Worm (Caenorhabditis elegans) whole organism, L2 larva: Measurements from ENCODE around the gene clc-7.

Experiments used
- C34F6.9 ChIP-seq: fragments of 150-350 bp; optimal IDR thresholded peaks from 2 replicates; lab custom pipeline; 2014; ENCODE audit warnings: missing biosample characterization, missing genetic modification characterization
- F13H6.1 ChIP-seq: sonication (generic microtip); optimal IDR thresholded peaks from 2 replicates; lab custom pipeline; 2016; ENCODE audit warnings: missing genetic modification characterization, missing compliant biosample characterization
- R02D3.7 ChIP-seq: fragments of 150-350 bp; optimal IDR thresholded peaks from 2 replicates; lab custom pipeline; 2014; ENCODE audit warnings: missing biosample characterization, missing genetic modification characterization
- Y55F3AM.14 ChIP-seq: fragments of 200-800 bp; sonication (Bioruptor generic); optimal IDR thresholded peaks from 2 replicates; lab custom pipeline; 2018; ENCODE audit warnings: mild to moderate bottlenecking, missing genetic modification characterization, missing compliant biosample characterization
- ZK546.5 ChIP-seq: sonication (generic microtip); optimal IDR thresholded peaks from 2 replicates; lab custom pipeline; 2017; ENCODE audit warnings: missing biosample characterization, missing genetic modification characterization
- alr-1 ChIP-seq: fragments of 150-350 bp; optimal IDR thresholded peaks from 2 replicates; lab custom pipeline; 2014; ENCODE audit warnings: missing biosample characterization, missing genetic modification characterization
- aly-2 ChIP-seq: fragments of 150-350 bp; optimal IDR thresholded peaks from 2 replicates; lab custom pipeline; 2014; ENCODE audit warnings: missing biosample characterization, missing genetic modification characterization
- ama-1 ChIP-seq: fragments of 150-350 bp; optimal IDR thresholded peaks from 2 replicates; lab custom pipeline; 2018; ENCODE audit warnings: inconsistent platforms
- blmp-1 ChIP-seq: sonication (generic microtip); optimal IDR thresholded peaks from 2 replicates; lab custom pipeline; 2017; ENCODE audit warnings: missing genetic modification characterization, mild to moderate bottlenecking, missing compliant biosample characterization, antibody characterized with exemption, moderate library complexity; ENCODE audit not compliant: insufficient read depth
- ceh-16 ChIP-seq: fragments of 150-350 bp; optimal IDR thresholded peaks from 2 replicates; lab custom pipeline; 2014; ENCODE audit warnings: missing biosample characterization, missing genetic modification characterization
- ceh-82 ChIP-seq: fragments of 150-350 bp; optimal IDR thresholded peaks from 2 replicates; lab custom pipeline; 2014; ENCODE audit warnings: missing biosample characterization, missing genetic modification characterization
- crh-2 ChIP-seq: sonication (generic microtip); optimal IDR thresholded peaks from 2 replicates; lab custom pipeline; 2017; ENCODE audit warnings: missing biosample characterization, missing genetic modification characterization
- dmd-4 ChIP-seq: sonication (generic microtip); optimal IDR thresholded peaks from 2 replicates; lab custom pipeline; 2017; ENCODE audit warnings: missing biosample characterization, missing genetic modification characterization
- egl-27 ChIP-seq: sonication (generic microtip); optimal IDR thresholded peaks from 3 replicates; lab custom pipeline; 2017; ENCODE audit warnings: missing biosample characterization, missing genetic modification reagents, missing genetic modification characterization
- elt-1 ChIP-seq: fragments of 150-350 bp; optimal IDR thresholded peaks from 2 replicates; lab custom pipeline; 2014; ENCODE audit warnings: missing biosample characterization, missing genetic modification characterization
- elt-3 ChIP-seq: sonication (generic microtip); optimal IDR thresholded peaks from 2 replicates; lab custom pipeline; 2017; ENCODE audit warnings: missing biosample characterization, missing genetic modification characterization
- fos-1 ChIP-seq: fragments of 150-350 bp; optimal IDR thresholded peaks from 2 replicates; lab custom pipeline; 2014; ENCODE audit warnings: missing biosample characterization, missing genetic modification characterization
- gmeb-1 ChIP-seq: fragments of 150-350 bp; optimal IDR thresholded peaks from 2 replicates; lab custom pipeline; 2014; ENCODE audit warnings: missing biosample characterization, missing genetic modification characterization
- lin-11 ChIP-seq: fragments of 150-350 bp; sonication (generic microtip); optimal IDR thresholded peaks from 2 replicates; lab custom pipeline; 2014; ENCODE audit warnings: missing biosample characterization, missing genetic modification characterization, inconsistent platforms, mixed read lengths
- lin-13 ChIP-seq: fragments of 150-350 bp; optimal IDR thresholded peaks from 2 replicates; lab custom pipeline; 2014; ENCODE audit warnings: missing biosample characterization, missing genetic modification reagents, missing genetic modification characterization
- lin-39 ChIP-seq: fragments of 150-350 bp; optimal IDR thresholded peaks from 2 replicates; lab custom pipeline; 2014; ENCODE audit warnings: missing biosample characterization, missing genetic modification reagents, missing genetic modification characterization
- lsy-2 ChIP-seq, 2 experiments: fragments of 150-350 bp in 1 of 2; sonication (generic microtip) in 1 of 2; optimal IDR thresholded peaks; 2 replicates each; lab custom pipeline; 2014 to 2017; ENCODE audit warnings: missing biosample characterization in 2 of 2, missing genetic modification characterization in 2 of 2
- mab-5 ChIP-seq: fragments of 150-350 bp; optimal IDR thresholded peaks from 2 replicates; lab custom pipeline; 2014; ENCODE audit warnings: missing biosample characterization, missing genetic modification characterization
- mbf-1 ChIP-seq: sonication (generic microtip); optimal IDR thresholded peaks from 2 replicates; lab custom pipeline; 2017; ENCODE audit warnings: missing biosample characterization, missing genetic modification characterization
- mdl-1 ChIP-seq, 2 experiments: fragments of 150-350 bp in 1 of 2; sonication (generic microtip) in 1 of 2; optimal IDR thresholded peaks; 2 replicates each; lab custom pipeline; 2017; ENCODE audit warnings: missing biosample characterization in 2 of 2, missing genetic modification characterization in 2 of 2
- nhr-10 ChIP-seq: sonication (generic microtip); optimal IDR thresholded peaks from 2 replicates; lab custom pipeline; 2017; ENCODE audit warnings: missing biosample characterization, missing genetic modification characterization
- nhr-11 ChIP-seq: fragments of 150-350 bp; optimal IDR thresholded peaks from 2 replicates; lab custom pipeline; 2014; ENCODE audit warnings: missing biosample characterization, missing genetic modification characterization
- nhr-12 ChIP-seq: fragments of 150-350 bp; optimal IDR thresholded peaks from 2 replicates; lab custom pipeline; 2014; ENCODE audit warnings: missing biosample characterization, missing genetic modification characterization
- nhr-129 ChIP-seq: fragments of 150-350 bp; optimal IDR thresholded peaks from 2 replicates; lab custom pipeline; 2014; ENCODE audit warnings: missing biosample characterization, missing genetic modification characterization
- nhr-21 ChIP-seq: fragments of 150-350 bp; optimal IDR thresholded peaks from 2 replicates; lab custom pipeline; 2014; ENCODE audit warnings: missing biosample characterization, missing genetic modification characterization
- nhr-23 ChIP-seq: fragments of 150-350 bp; optimal IDR thresholded peaks from 2 replicates; lab custom pipeline; 2014; ENCODE audit warnings: missing biosample characterization, missing genetic modification reagents, missing genetic modification characterization
- nhr-237 ChIP-seq: fragments of 150-350 bp; optimal IDR thresholded peaks from 2 replicates; lab custom pipeline; 2014; ENCODE audit warnings: missing biosample characterization, missing genetic modification characterization
- nhr-25 ChIP-seq: fragments of 150-350 bp; sonication (generic microtip); optimal IDR thresholded peaks from 3 replicates; lab custom pipeline; 2014; ENCODE audit warnings: missing biosample characterization, missing genetic modification characterization
- nhr-6 ChIP-seq: fragments of 150-350 bp; optimal IDR thresholded peaks from 2 replicates; lab custom pipeline; 2014; ENCODE audit warnings: missing biosample characterization, missing genetic modification characterization
- nhr-77 ChIP-seq: fragments of 150-350 bp; optimal IDR thresholded peaks from 2 replicates; lab custom pipeline; 2014; ENCODE audit warnings: missing biosample characterization, missing genetic modification characterization
- peb-1 ChIP-seq: fragments of 150-350 bp; optimal IDR thresholded peaks from 2 replicates; lab custom pipeline; 2014; ENCODE audit warnings: missing biosample characterization, missing genetic modification characterization
- sem-4 ChIP-seq: fragments of 150-350 bp; optimal IDR thresholded peaks from 2 replicates; lab custom pipeline; 2014; ENCODE audit warnings: missing biosample characterization, missing genetic modification reagents, missing genetic modification characterization
- skn-1 ChIP-seq: sonication (generic microtip); optimal IDR thresholded peaks from 2 replicates; lab custom pipeline; 2017; ENCODE audit warnings: missing biosample characterization, missing genetic modification characterization
- sma-3 ChIP-seq: sonication (generic microtip); optimal IDR thresholded peaks from 2 replicates; lab custom pipeline; 2016; ENCODE audit warnings: missing genetic modification reagents, missing genetic modification characterization, missing compliant biosample characterization
- sma-9 ChIP-seq, 2 experiments: fragments of 150-350 bp in 1 of 2; sonication (generic microtip) in 1 of 2; optimal IDR thresholded peaks; 2 replicates each; lab custom pipeline; 2014 to 2016; ENCODE audit warnings: missing genetic modification characterization in 2 of 2, mild to moderate bottlenecking in 1 of 2, missing biosample characterization in 1 of 2, missing compliant biosample characterization in 1 of 2, missing genetic modification reagents in 1 of 2, moderate library complexity in 1 of 2
- snpc-4 ChIP-seq: fragments of 150-350 bp; optimal IDR thresholded peaks from 2 replicates; lab custom pipeline; 2014; ENCODE audit warnings: missing biosample characterization, missing genetic modification characterization
- unc-39 ChIP-seq: fragments of 150-350 bp; optimal IDR thresholded peaks from 2 replicates; lab custom pipeline; 2014; ENCODE audit warnings: missing biosample characterization, missing genetic modification characterization
- unc-55 ChIP-seq: fragments of 150-350 bp; sonication (generic microtip); optimal IDR thresholded peaks from 3 replicates; lab custom pipeline; 2014; ENCODE audit warnings: missing biosample characterization, missing genetic modification reagents, missing genetic modification characterization
- unc-62 ChIP-seq: fragments of 150-350 bp; optimal IDR thresholded peaks from 2 replicates; lab custom pipeline; 2014; ENCODE audit warnings: missing biosample characterization, missing genetic modification reagents, missing genetic modification characterization
- zag-1 ChIP-seq: fragments of 150-350 bp; optimal IDR thresholded peaks from 2 replicates; lab custom pipeline; 2014; ENCODE audit warnings: missing biosample characterization, missing genetic modification characterization
- ztf-1 ChIP-seq: fragments of 200-800 bp; sonication (Bioruptor generic); conservative IDR thresholded peaks from 2 replicates; pipeline ENCODE4 v1.3.6; 2022; ENCODE audit warnings: missing genetic modification characterization, missing compliant biosample characterization
- ztf-11 ChIP-seq: sonication (generic microtip); optimal IDR thresholded peaks from 2 replicates; lab custom pipeline; 2017; ENCODE audit warnings: missing biosample characterization, missing genetic modification characterization
- ztf-4 ChIP-seq: fragments of 150-350 bp; optimal IDR thresholded peaks from 2 replicates; lab custom pipeline; 2014; ENCODE audit warnings: missing biosample characterization, missing genetic modification characterization

Gene clc-7

DNA sequence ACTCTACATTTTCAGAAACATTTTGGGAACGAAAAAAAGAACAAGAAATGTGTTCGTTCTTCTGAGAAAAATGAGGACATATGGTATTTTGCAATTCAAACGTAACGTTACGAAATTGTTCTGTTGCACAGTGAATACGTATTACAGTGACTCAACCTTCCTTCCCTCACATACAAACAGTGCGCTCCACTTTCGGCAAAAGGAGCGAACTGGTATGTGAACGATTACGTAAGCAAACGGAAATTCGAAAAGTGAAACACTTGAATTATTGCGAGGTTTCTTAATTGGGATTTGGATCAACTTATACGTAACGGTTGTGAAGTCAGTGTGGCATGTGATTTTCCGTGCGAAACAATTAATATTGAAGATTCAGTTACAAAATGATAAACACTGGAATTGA lies 52.9 kb downstream of the clc-7 start:
- TF ChIP-seq nhr-129, result peak; percentile 29
- TF ChIP-seq fos-1, result no peak

DNA sequence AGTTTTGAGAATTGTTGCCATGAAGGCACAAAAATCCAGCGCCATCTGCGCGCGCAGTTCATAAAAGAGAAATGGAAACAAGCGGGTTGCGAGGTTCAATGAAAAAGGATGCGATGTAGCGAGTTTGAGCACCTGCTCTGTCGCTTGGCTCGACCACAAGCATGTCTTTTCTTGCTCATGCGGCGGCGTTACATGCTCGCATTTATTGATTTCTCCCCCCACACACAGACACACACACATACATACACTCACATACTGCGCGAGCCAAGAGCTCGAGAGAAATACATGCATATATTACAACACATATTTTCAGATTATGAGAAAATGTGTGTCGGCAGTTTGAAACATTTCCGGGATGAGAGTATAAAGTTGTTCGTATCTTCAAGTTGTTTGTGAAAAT lies 53.9 kb downstream of the clc-7 start:
- TF ChIP-seq lin-11, result peak; percentile 32
- TF ChIP-seq nhr-23 (tag; lab: Kevin White, UChicago), result no peak
- TF ChIP-seq unc-55 (GFP tag; lab: Kevin White, UChicago), result peak; percentile 66
- TF ChIP-seq nhr-6 (tag; lab: Kevin White, UChicago), result no peak
- no peak for TF ChIP-seq unc-39
- TF ChIP-seq dmd-4 (tag; lab: Kevin White, UChicago), result no peak
- TF ChIP-seq ztf-11 (tag; lab: Kevin White, UChicago), result no peak
- no peak for TF ChIP-seq sem-4
- TF ChIP-seq sma-9 (GFP tag; optimal IDR thresholded peaks at IDR 0.05; lab: Kevin White, UChicago), result peak; percentile 4
- TF ChIP-seq sma-9 (tag; optimal IDR thresholded peaks at IDR 0.05; lab: Kevin White, UChicago), result no peak
- TF ChIP-seq F13H6.1 (tag; lab: Kevin White, UChicago), result no peak
- no peak for TF ChIP-seq R02D3.7 (tag; lab: Kevin White, UChicago)
- TF ChIP-seq nhr-25, result no peak
- TF ChIP-seq nhr-12, result no peak
- no peak for TF ChIP-seq unc-62
- peak; percentile 29 for TF ChIP-seq C34F6.9 (tag; lab: Kevin White, UChicago)
- TF ChIP-seq mbf-1 (tag; lab: Kevin White, UChicago), result no peak
- no peak for TF ChIP-seq mab-5
- no peak for TF ChIP-seq snpc-4
- TF ChIP-seq Y55F3AM.14 (GFP tag; lab: Kevin White, UChicago), result no peak
- TF ChIP-seq nhr-21 (tag; lab: Kevin White, UChicago), result no peak
- peak; percentile 21 for TF ChIP-seq fos-1
- peak; percentile 26 for TF ChIP-seq alr-1 (tag; lab: Kevin White, UChicago)
- TF ChIP-seq ceh-82 (tag; lab: Kevin White, UChicago), result no peak
- TF ChIP-seq lin-39 (tag; lab: Kevin White, UChicago), result no peak
- TF ChIP-seq nhr-237 (tag; lab: Kevin White, UChicago), result no peak
- TF ChIP-seq peb-1 (tag; lab: Kevin White, UChicago), result no peak
- no peak for TF ChIP-seq gmeb-1 (tag; lab: Kevin White, UChicago)
- TF ChIP-seq sma-3 (GFP tag; lab: Kevin White, UChicago), result no peak
- TF ChIP-seq ama-1 (lab: Kevin White, UChicago), result no peak
- no peak for TF ChIP-seq ZK546.5 (tag; lab: Kevin White, UChicago)
- TF ChIP-seq zag-1 (tag; lab: Kevin White, UChicago), result no peak
- TF ChIP-seq skn-1, result no peak
- no peak for TF ChIP-seq elt-1 (tag; lab: Kevin White, UChicago)
- no peak for TF ChIP-seq aly-2 (tag; lab: Kevin White, UChicago)
- no peak for TF ChIP-seq ztf-1 (GFP tag; lab: Robert Waterston, UW)
- TF ChIP-seq mdl-1 (tag; optimal IDR thresholded peaks at IDR 0.05; lab: Kevin White, UChicago), result no peak
- no peak for TF ChIP-seq blmp-1 (tag; lab: Kevin White, UChicago)
- no peak for TF ChIP-seq ztf-4 (tag; lab: Kevin White, UChicago)
- no peak for TF ChIP-seq lin-13 (GFP tag; lab: Kevin White, UChicago)
- no peak for TF ChIP-seq nhr-11 (tag; lab: Kevin White, UChicago)
- TF ChIP-seq ceh-16 (tag; lab: Kevin White, UChicago), result no peak
- TF ChIP-seq lsy-2 (tag; optimal IDR thresholded peaks at IDR 0.05; lab: Kevin White, UChicago), result peak in 1 of 2 experiments; percentile 17
- TF ChIP-seq egl-27 (tag; lab: Kevin White, UChicago), result no peak
- TF ChIP-seq crh-2 (tag; lab: Kevin White, UChicago), result no peak
- peak; percentile 41 for TF ChIP-seq nhr-129
- TF ChIP-seq elt-3, result no peak
- TF ChIP-seq nhr-77, result no peak
- no peak for TF ChIP-seq nhr-10
